Fruit fly (Drosophila melanogaster) whole organism, embryonic: ENCODE data around the gene CG5160.

ENCODE experiments used
- Bgb ChIP-seq: fragments of 200-800 bp; sonication (Bioruptor generic); IDR thresholded peaks from 2 replicates; pipeline ENCODE4 v1.3.6; 2022; ENCODE audit warnings: missing biosample characterization, missing genetic modification characterization; ENCODE audit not compliant: partially characterized antibody
- CG12219 ChIP-seq: fragments of 200-800 bp; sonication (Bioruptor generic); optimal IDR thresholded peaks from 3 replicates; lab custom pipeline; 2018; ENCODE audit warnings: missing biosample characterization, mild to moderate bottlenecking, missing genetic modification characterization
- CG12942 ChIP-seq: fragments of 200-800 bp; sonication (Bioruptor generic); optimal IDR thresholded peaks from 3 replicates; lab custom pipeline; 2016; ENCODE audit warnings: missing biosample characterization, missing genetic modification characterization
- CG13424 ChIP-seq: fragments of 200-800 bp; sonication (Bioruptor generic); optimal IDR thresholded peaks from 2 replicates; lab custom pipeline; 2019; ENCODE audit warnings: missing biosample characterization, mild to moderate bottlenecking, missing genetic modification characterization, moderate library complexity
- CG13775 ChIP-seq: fragments of 200-800 bp; sonication (Bioruptor generic); optimal IDR thresholded peaks from 3 replicates; lab custom pipeline; 2017; ENCODE audit warnings: missing biosample characterization, mild to moderate bottlenecking, missing genetic modification characterization
- CG14860 ChIP-seq: fragments of 200-800 bp; sonication (Bioruptor generic); IDR thresholded peaks from 3 replicates; pipeline ENCODE4 v1.3.6; 2022; ENCODE audit warnings: missing biosample characterization, missing genetic modification characterization; ENCODE audit not compliant: partially characterized antibody
- CG1529 ChIP-seq: fragments of 200-800 bp; sonication (Bioruptor generic); optimal IDR thresholded peaks from 3 replicates; lab custom pipeline; 2018; ENCODE audit warnings: missing biosample characterization, missing genetic modification characterization
- CG18619 ChIP-seq: fragments of 200-800 bp; sonication (Bioruptor generic); optimal IDR thresholded peaks from 3 replicates; lab custom pipeline; 2017; ENCODE audit warnings: missing biosample characterization, mild to moderate bottlenecking, missing genetic modification characterization
- CG2678 ChIP-seq: fragments of 200-800 bp; sonication (Bioruptor generic); optimal IDR thresholded peaks from 3 replicates; lab custom pipeline; 2019; ENCODE audit warnings: missing biosample characterization, mild to moderate bottlenecking, missing genetic modification characterization, moderate library complexity
- CG2875 ChIP-seq: fragments of 200-800 bp; sonication (Bioruptor generic); optimal IDR thresholded peaks from 2 replicates; lab custom pipeline; 2017; ENCODE audit warnings: missing biosample characterization, mild to moderate bottlenecking, missing genetic modification characterization, missing genetic modification reagents
- CG31388 ChIP-seq: fragments of 200-800 bp; sonication (Bioruptor generic); optimal IDR thresholded peaks from 2 replicates; lab custom pipeline; 2016; ENCODE audit warnings: missing biosample characterization, missing genetic modification characterization
- CG33557 ChIP-seq: fragments of 200-800 bp; sonication (Bioruptor generic); optimal IDR thresholded peaks from 2 replicates; lab custom pipeline; 2019; ENCODE audit warnings: missing biosample characterization, mild to moderate bottlenecking, missing genetic modification characterization, moderate library complexity
- CG3995 ChIP-seq: fragments of 200-800 bp; sonication (Bioruptor generic); optimal IDR thresholded peaks from 3 replicates; lab custom pipeline; 2016; ENCODE audit warnings: missing biosample characterization, missing genetic modification characterization
- CG5245 ChIP-seq: fragments of 200-800 bp; sonication (Bioruptor generic); optimal IDR thresholded peaks from 3 replicates; lab custom pipeline; 2016; ENCODE audit warnings: missing biosample characterization, missing genetic modification characterization
- CG6765 ChIP-seq: fragments of 200-800 bp; sonication (Bioruptor generic); optimal IDR thresholded peaks from 3 replicates; lab custom pipeline; 2017; ENCODE audit warnings: missing biosample characterization, mild to moderate bottlenecking, missing genetic modification characterization
- CG7556 ChIP-seq: fragments of 200-800 bp; sonication (Bioruptor generic); optimal IDR thresholded peaks from 2 replicates; lab custom pipeline; 2017; ENCODE audit warnings: missing biosample characterization, mild to moderate bottlenecking, missing genetic modification characterization
- CG7928 ChIP-seq: fragments of 200-800 bp; sonication (Bioruptor generic); optimal IDR thresholded peaks from 2 replicates; lab custom pipeline; 2017; ENCODE audit warnings: missing biosample characterization, mild to moderate bottlenecking, missing genetic modification characterization
- CG8359 ChIP-seq: fragments of 200-800 bp; sonication (Bioruptor generic); optimal IDR thresholded peaks from 2 replicates; lab custom pipeline; 2017; ENCODE audit warnings: missing biosample characterization, mild to moderate bottlenecking, missing genetic modification characterization, borderline replicate concordance
- CG8924 ChIP-seq: fragments of 200-800 bp; optimal IDR thresholded peaks from 3 replicates; lab custom pipeline; 2019; ENCODE audit warnings: missing biosample characterization, mild to moderate bottlenecking, missing genetic modification characterization, moderate library complexity
- CG8944 ChIP-seq: fragments of 200-800 bp; sonication (Bioruptor generic); optimal IDR thresholded peaks from 3 replicates; lab custom pipeline; 2016; ENCODE audit warnings: missing biosample characterization, missing genetic modification characterization
- CHES-1-like ChIP-seq: fragments of 200-800 bp; sonication (Bioruptor generic); optimal IDR thresholded peaks from 2 replicates; lab custom pipeline; 2016; ENCODE audit warnings: missing biosample characterization, missing genetic modification characterization
- D19A ChIP-seq: fragments of 200-800 bp; optimal IDR thresholded peaks from 3 replicates; lab custom pipeline; 2019; ENCODE audit warnings: missing biosample characterization, mild to moderate bottlenecking, missing genetic modification characterization, moderate library complexity
- Dad ChIP-seq: fragments of 200-800 bp; sonication (Bioruptor generic); optimal IDR thresholded peaks from 3 replicates; lab custom pipeline; 2016; ENCODE audit warnings: missing biosample characterization, missing genetic modification characterization
- ERR ChIP-seq: fragments of 200-800 bp; sonication (Bioruptor generic); optimal IDR thresholded peaks from 2 replicates; lab custom pipeline; 2016; ENCODE audit warnings: missing biosample characterization, missing genetic modification characterization
- Eip74EF ChIP-seq, 2 experiments: fragments of 200-800 bp in 1 of 2; fragments of >200 bp in 1 of 2; sonication (Bioruptor generic) in 1 of 2; optimal IDR thresholded peaks; 2 replicates each; lab custom pipeline; 2017 to 2019; ENCODE audit warnings: missing biosample characterization in 2 of 2, missing genetic modification characterization in 2 of 2, mild to moderate bottlenecking in 1 of 2, moderate library complexity in 1 of 2
- Elba2 ChIP-seq: fragments of 200-800 bp; sonication (Bioruptor generic); optimal IDR thresholded peaks from 3 replicates; lab custom pipeline; 2016; ENCODE audit warnings: missing biosample characterization, missing genetic modification characterization
- Fer1 ChIP-seq: fragments of 200-800 bp; sonication (Bioruptor generic); optimal IDR thresholded peaks from 2 replicates; lab custom pipeline; 2017; ENCODE audit warnings: missing biosample characterization, mild to moderate bottlenecking, missing genetic modification characterization
- HLHmδ ChIP-seq: fragments of 200-800 bp; sonication (Bioruptor generic); optimal IDR thresholded peaks from 2 replicates; lab custom pipeline; 2018; ENCODE audit warnings: missing biosample characterization, mild to moderate bottlenecking, missing genetic modification characterization, moderate library complexity
- Hr78 ChIP-seq, 2 experiments: fragments of 200-800 bp in 1 of 2; fragments of >200 bp in 1 of 2; sonication (Bioruptor generic) in 1 of 2; optimal IDR thresholded peaks; 2 replicates each; lab custom pipeline; 2017 to 2019; ENCODE audit warnings: missing biosample characterization in 2 of 2, missing genetic modification characterization in 2 of 2, mild to moderate bottlenecking in 1 of 2, moderate library complexity in 1 of 2
- Med ChIP-seq: fragments of 200-800 bp; sonication (Bioruptor generic); peaks from one replicate; lab custom pipeline; 2016; ENCODE audit warnings: missing biosample characterization, missing genetic modification characterization, mild to moderate bottlenecking, inconsistent platforms, moderate library complexity
- Neu2 ChIP-seq: fragments of 200-800 bp; sonication (Bioruptor generic); optimal IDR thresholded peaks from 3 replicates; lab custom pipeline; 2016; ENCODE audit warnings: missing biosample characterization, missing genetic modification characterization, borderline replicate concordance
- Six4 ChIP-seq: fragments of 200-800 bp; sonication (Bioruptor generic); optimal IDR thresholded peaks from 2 replicates; lab custom pipeline; 2016; ENCODE audit warnings: missing biosample characterization, missing genetic modification characterization
- TFAM ChIP-seq: fragments of 200-800 bp; sonication (Bioruptor generic); optimal IDR thresholded peaks from 2 replicates; lab custom pipeline; 2017; ENCODE audit warnings: missing biosample characterization, missing genetic modification characterization, inconsistent platforms
- Usf ChIP-seq: fragments of 200-800 bp; sonication (Bioruptor generic); optimal IDR thresholded peaks from 2 replicates; lab custom pipeline; 2017; ENCODE audit warnings: missing genotype, missing biosample characterization, missing genetic modification characterization
- bbx ChIP-seq: fragments of 200-800 bp; sonication (Bioruptor generic); IDR thresholded peaks from 2 replicates; pipeline ENCODE4 v1.3.6; 2022; ENCODE audit warnings: missing biosample characterization, missing genetic modification characterization; ENCODE audit not compliant: partially characterized antibody
- bigmax ChIP-seq: fragments of 200-800 bp; sonication (Bioruptor generic); optimal IDR thresholded peaks from 2 replicates; lab custom pipeline; 2018; ENCODE audit warnings: missing biosample characterization, mild to moderate bottlenecking, missing genetic modification characterization
- btn ChIP-seq: fragments of 200-800 bp; sonication (Bioruptor generic); optimal IDR thresholded peaks from 2 replicates; lab custom pipeline; 2016; ENCODE audit warnings: missing biosample characterization, missing genetic modification characterization
- chm ChIP-seq: fragments of 200-800 bp; sonication (Bioruptor generic); IDR thresholded peaks from 2 replicates; pipeline ENCODE4 v1.3.6; 2022; ENCODE audit warnings: missing biosample characterization, missing genetic modification characterization
- dan ChIP-seq: fragments of 200-800 bp; sonication (Bioruptor generic); IDR thresholded peaks from 2 replicates; pipeline ENCODE4 v1.3.6; 2022; ENCODE audit warnings: missing biosample characterization, missing genetic modification characterization
- fd64A ChIP-seq: fragments of 200-800 bp; sonication (Bioruptor generic); optimal IDR thresholded peaks from 3 replicates; lab custom pipeline; 2018; ENCODE audit warnings: missing biosample characterization, mild to moderate bottlenecking, missing genetic modification characterization
- fd96Cb ChIP-seq: fragments of 200-800 bp; sonication (Bioruptor generic); optimal IDR thresholded peaks from 2 replicates; lab custom pipeline; 2018; ENCODE audit warnings: missing biosample characterization, mild to moderate bottlenecking, missing genetic modification characterization, moderate library complexity
- fu2 ChIP-seq: fragments of 200-800 bp; sonication (Bioruptor generic); optimal IDR thresholded peaks from 2 replicates; lab custom pipeline; 2016; ENCODE audit warnings: missing biosample characterization, missing genetic modification characterization
- grn ChIP-seq: fragments of 200-800 bp; sonication (Bioruptor generic); optimal IDR thresholded peaks from 3 replicates; lab custom pipeline; 2017; ENCODE audit warnings: missing biosample characterization, missing genetic modification characterization
- insv ChIP-seq, 2 experiments: fragments of 200-800 bp; sonication (Bioruptor generic); optimal IDR thresholded peaks; 3 replicates each; lab custom pipeline; 2016 to 2018; ENCODE audit warnings: missing biosample characterization in 2 of 2, missing genetic modification characterization in 2 of 2
- jigr1 ChIP-seq: fragments of 200-800 bp; sonication (Bioruptor generic); IDR thresholded peaks from 3 replicates; pipeline ENCODE4 v1.3.6; 2022; ENCODE audit warnings: missing biosample characterization, missing genetic modification characterization
- jumu ChIP-seq: fragments of 200-800 bp; sonication (Bioruptor generic); optimal IDR thresholded peaks from 3 replicates; lab custom pipeline; 2016; ENCODE audit warnings: missing biosample characterization, missing genetic modification characterization
- lilli ChIP-seq: fragments of 200-800 bp; sonication (Bioruptor generic); optimal IDR thresholded peaks from 3 replicates; lab custom pipeline; 2016; ENCODE audit warnings: missing biosample characterization, missing genetic modification characterization
- onecut ChIP-seq: fragments of 200-800 bp; sonication (Bioruptor generic); IDR thresholded peaks from 2 replicates; pipeline ENCODE4 v1.3.6; 2022; ENCODE audit warnings: missing biosample characterization, missing genetic modification characterization
- salm ChIP-seq: fragments of 200-800 bp; sonication (Bioruptor generic); optimal IDR thresholded peaks from 2 replicates; lab custom pipeline; 2018; ENCODE audit warnings: missing biosample characterization, mild to moderate bottlenecking, missing genetic modification characterization
- so ChIP-seq: fragments of 200-800 bp; sonication (Bioruptor generic); IDR thresholded peaks from 3 replicates; pipeline ENCODE4 v1.3.6; 2022; ENCODE audit warnings: missing biosample characterization, missing genetic modification characterization
- tin ChIP-seq: fragments of 200-800 bp; sonication (Bioruptor generic); optimal IDR thresholded peaks from 3 replicates; lab custom pipeline; 2016; ENCODE audit warnings: missing biosample characterization, missing genetic modification characterization

Gene CG5160

DNA sequence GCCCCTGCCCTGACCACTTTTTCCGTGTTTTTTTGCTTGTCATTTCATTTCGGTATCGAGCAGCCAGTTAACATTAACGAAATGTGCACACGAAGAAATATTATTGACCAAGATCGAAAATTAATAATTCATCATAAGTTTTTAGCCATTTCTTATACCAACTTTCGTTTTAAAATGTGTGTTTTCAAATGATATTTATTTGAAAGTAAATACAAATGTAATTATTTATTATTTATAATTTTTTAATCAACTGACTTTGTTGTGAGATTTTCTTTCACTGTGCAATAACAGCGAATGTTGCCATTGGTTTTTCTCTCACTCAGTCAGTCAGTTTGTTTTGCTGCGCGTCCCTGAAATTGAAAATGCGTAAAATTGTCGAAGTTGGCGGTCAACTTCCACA is 2.7 kb downstream of the CG5160 start (continued):
- TF ChIP-seq Bgb (no peak), CG2678 (tag; lab: Kevin White, UChicago) (peak; percentile 79), fd64A (no peak), CG13775 (peak; percentile 38), CG3995 (GFP tag; lab: Kevin White, UChicago) (no peak), CG2875 (GFP tag; lab: Kevin White, UChicago) (no peak), salm (tag; lab: Kevin White, UChicago) (peak; percentile 46), fd96Cb (tag; lab: Kevin White, UChicago) (peak; percentile 34), so (0 out of 3 replicates have a peak, but pooled peaks have one; percentile 52), CG8944 (GFP tag; lab: Kevin White, UChicago) (no peak), Fer1 (GFP tag; lab: Kevin White, UChicago) (peak; percentile 69), CG18619 (GFP tag; lab: Kevin White, UChicago) (peak; percentile 37), Dad (GFP tag; lab: Kevin White, UChicago) (no peak), Elba2 (no peak), CG31388 (no peak), CG5245 (peak; percentile 4), Six4 (GFP tag; lab: Kevin White, UChicago) (peak; percentile 6), tin (peak; percentile 37), jigr1 (GFP tag; lab: Robert Waterston, UW) (no peak), grn (GFP tag; lab: Kevin White, UChicago) (no peak), Usf (no peak), CG14860 (GFP tag; lab: Robert Waterston, UW) (no peak), CG8924 (tag; lab: Kevin White, UChicago) (peak; percentile 68), D19A (peak; percentile 52), Eip74EF (GFP tag; optimal IDR thresholded peaks at IDR 0.05; lab: Kevin White, UChicago) (peak in 1 of 2 experiments; percentile 70), jumu (no peak), CG7556 (peak; percentile 73), ERR (GFP tag; lab: Kevin White, UChicago) (no peak), onecut (GFP tag; lab: Robert Waterston, UW) (no peak), bbx (no peak), HLHmδ (no peak), lilli (GFP tag; lab: Kevin White, UChicago) (peak; percentile 1), CG33557 (GFP tag; lab: Kevin White, UChicago) (no peak), CG1529 (GFP tag; lab: Kevin White, UChicago) (no peak), dan (no peak), bigmax (GFP tag; lab: Kevin White, UChicago) (no peak), insv (GFP tag; optimal IDR thresholded peaks at IDR 0.05; lab: Kevin White, UChicago) (no peak), CG7928 (GFP tag; lab: Kevin White, UChicago) (no peak), fu2 (GFP tag; lab: Kevin White, UChicago) (no peak), CG8359 (GFP tag; lab: Kevin White, UChicago) (no peak), Neu2 (GFP tag; lab: Kevin White, UChicago) (no peak), btn (GFP tag; lab: Kevin White, UChicago) (no peak), Med (GFP tag; lab: Kevin White, UChicago) (peak; percentile 2), chm (GFP tag; lab: Robert Waterston, UW) (no peak), CHES-1-like (no peak), CG13424 (tag; lab: Kevin White, UChicago) (peak; percentile 76), Hr78 (GFP tag; optimal IDR thresholded peaks at IDR 0.05; lab: Kevin White, UChicago) (peak in 1 of 2 experiments; percentile 36), CG12219 (no peak), TFAM (no peak), CG12942 (GFP tag; lab: Kevin White, UChicago) (no peak), CG6765 (GFP tag; lab: Kevin White, UChicago) (no peak)
